Worm (Caenorhabditis elegans) whole organism, midembryonic: ENCODE data around the gene srbc-19.

Experiments used
- T22C8.4 ChIP-seq: fragments of 200-800 bp; sonication (Bioruptor generic); IDR thresholded peaks from 2 replicates; pipeline ENCODE4 v1.3.6; 2022; ENCODE audit warnings: missing genetic modification characterization, missing compliant biosample characterization
- cog-1 ChIP-seq: sonication (generic microtip); optimal IDR thresholded peaks from 2 replicates; lab custom pipeline; 2016; ENCODE audit warnings: missing genetic modification characterization, missing compliant biosample characterization
- flt-1 ChIP-seq: fragments of 200-800 bp; sonication (Bioruptor generic); IDR thresholded peaks from 2 replicates; pipeline ENCODE4 v1.3.6; 2022; ENCODE audit warnings: missing genetic modification characterization, missing compliant biosample characterization
- klf-2 ChIP-seq: fragments of 200-800 bp; sonication (Bioruptor generic); conservative IDR thresholded peaks from 2 replicates; pipeline ENCODE4 v1.3.6; 2022; ENCODE audit warnings: missing genetic modification reagents, missing genetic modification characterization, missing compliant biosample characterization
- med-1 ChIP-seq: sonication (generic microtip); optimal IDR thresholded peaks from 2 replicates; lab custom pipeline; 2017; ENCODE audit warnings: missing genetic modification characterization, mild to moderate bottlenecking, missing compliant biosample characterization, antibody characterized with exemption, missing genetic modification reagents; ENCODE audit not compliant: insufficient read depth
- ref-1 ChIP-seq: fragments of 200-800 bp; sonication (Bioruptor generic); conservative IDR thresholded peaks from 2 replicates; pipeline ENCODE4 v1.3.6; 2022; ENCODE audit warnings: missing genetic modification reagents, missing genetic modification characterization, missing compliant biosample characterization
- tab-1 ChIP-seq: fragments of 200-800 bp; sonication (Bioruptor generic); IDR thresholded peaks from 2 replicates; pipeline ENCODE4 v1.3.6; 2022; ENCODE audit warnings: missing genetic modification characterization, missing compliant biosample characterization
- ztf-23 ChIP-seq: fragments of 200-800 bp; sonication (Bioruptor generic); IDR thresholded peaks from 2 replicates; pipeline ENCODE4 v1.3.6; 2022; ENCODE audit warnings: missing genetic modification reagents, missing genetic modification characterization, missing compliant biosample characterization
- ztf-29 ChIP-seq: fragments of 200-800 bp; sonication (Bioruptor generic); IDR thresholded peaks from 2 replicates; pipeline ENCODE4 v1.3.6; 2022; ENCODE audit warnings: missing genetic modification reagents, missing genetic modification characterization, missing compliant biosample characterization

The srbc-19 gene

ce11 chrV:2199594-2199993 is 33.0 kb upstream of the srbc-19 start:
- TF ChIP-seq flt-1 (GFP tag; lab: Robert Waterston, UW) (no peak), tab-1 (no peak), med-1 (no peak)

ce11 chrV:2192117-2192516 is 25.5 kb upstream of the srbc-19 start, which contains the start of gene nhr-13:
Gene nhr-13, plus strand, starts transcription at chrV:2192485.
- TF ChIP-seq ztf-23 (GFP tag; lab: Robert Waterston, UW) (no peak), cog-1 (tag; lab: Kevin White, UChicago) (no peak), tab-1 (no peak), klf-2 (no peak), flt-1 (GFP tag; lab: Robert Waterston, UW) (no peak), med-1 (no peak), T22C8.4 (GFP tag; lab: Robert Waterston, UW) (no peak), ztf-29 (GFP tag; lab: Robert Waterston, UW) (no peak), ref-1 (GFP tag; lab: Robert Waterston, UW) (no peak)

- TF ChIP-seq klf-2 (no peak), tab-1 (no peak), ref-1 (GFP tag; lab: Robert Waterston, UW) (no peak), med-1 (no peak), cog-1 (tag; lab: Kevin White, UChicago) (no peak)
Measured at ce11 chrV:2191122-2191521, 24.5 kb upstream of the srbc-19 start, which contains the start of gene srbc-42. Gene srbc-42, minus strand, starts transcription at chrV:2191222.

- TF ChIP-seq tab-1 = no peak
- TF ChIP-seq med-1 = no peak
- no peak for TF ChIP-seq ztf-23 (GFP tag; lab: Robert Waterston, UW)
- no peak for TF ChIP-seq ztf-29 (GFP tag; lab: Robert Waterston, UW)
- no peak for TF ChIP-seq T22C8.4 (GFP tag; lab: Robert Waterston, UW)
- no peak for TF ChIP-seq klf-2
- TF ChIP-seq ref-1 (GFP tag; lab: Robert Waterston, UW) = no peak
- TF ChIP-seq cog-1 (tag; lab: Kevin White, UChicago) = no peak
- no peak for TF ChIP-seq flt-1 (GFP tag; lab: Robert Waterston, UW)
Measured at ce11 chrV:2190383-2190782, 23.8 kb upstream of the srbc-19 start.

- TF ChIP-seq med-1 = no peak
- no peak for TF ChIP-seq tab-1
- TF ChIP-seq ztf-23 (GFP tag; lab: Robert Waterston, UW) = no peak
Measured at ce11 chrV:2187864-2188345, 21.3 kb upstream of the srbc-19 start, which contains the start of gene Y5H2B.3. Gene Y5H2B.3, plus strand, starts transcription at chrV:2188295.

- TF ChIP-seq med-1 (no peak), ztf-23 (GFP tag; lab: Robert Waterston, UW) (peak; percentile 98), T22C8.4 (GFP tag; lab: Robert Waterston, UW) (no peak)
Measured at ce11 chrV:2185486-2185885, 18.9 kb upstream of the srbc-19 start.

- no peak for TF ChIP-seq med-1
- TF ChIP-seq flt-1 (GFP tag; lab: Robert Waterston, UW) = no peak
- no peak for TF ChIP-seq tab-1
- TF ChIP-seq T22C8.4 (GFP tag; lab: Robert Waterston, UW) = no peak
- TF ChIP-seq ztf-29 (GFP tag; lab: Robert Waterston, UW) = no peak
- TF ChIP-seq ref-1 (GFP tag; lab: Robert Waterston, UW) = no peak
- no peak for TF ChIP-seq cog-1 (tag; lab: Kevin White, UChicago)
- no peak for TF ChIP-seq klf-2
- TF ChIP-seq ztf-23 (GFP tag; lab: Robert Waterston, UW) = no peak
Measured at ce11 chrV:2183162-2183561, 16.6 kb upstream of the srbc-19 start, which contains the start of gene cyp-33C2. Gene cyp-33C2, plus strand, starts transcription at chrV:2183488.

- no peak for TF ChIP-seq tab-1
- no peak for TF ChIP-seq med-1
- TF ChIP-seq cog-1 (tag; lab: Kevin White, UChicago) = no peak
- no peak for TF ChIP-seq flt-1 (GFP tag; lab: Robert Waterston, UW)
- TF ChIP-seq ztf-23 (GFP tag; lab: Robert Waterston, UW) = no peak
- TF ChIP-seq ref-1 (GFP tag; lab: Robert Waterston, UW) = no peak
- no peak for TF ChIP-seq T22C8.4 (GFP tag; lab: Robert Waterston, UW)
- TF ChIP-seq klf-2 = no peak
- no peak for TF ChIP-seq ztf-29 (GFP tag; lab: Robert Waterston, UW)
Measured at ce11 chrV:2181738-2182137, 15.2 kb upstream of the srbc-19 start, which contains the start of gene srbc-16. Gene srbc-16, plus strand, starts transcription at chrV:2182038.

ce11 chrV:2179214-2179613 is 12.6 kb upstream of the srbc-19 start, which contains the start of gene cyp-33C1:
Gene cyp-33C1, plus strand, starts transcription at chrV:2179514.
- no peak for TF ChIP-seq cog-1 (tag; lab: Kevin White, UChicago)
- no peak for TF ChIP-seq flt-1 (GFP tag; lab: Robert Waterston, UW)
- no peak for TF ChIP-seq klf-2
- no peak for TF ChIP-seq med-1
- no peak for TF ChIP-seq T22C8.4 (GFP tag; lab: Robert Waterston, UW)
- TF ChIP-seq tab-1 = no peak
- TF ChIP-seq ztf-29 (GFP tag; lab: Robert Waterston, UW) = no peak
- TF ChIP-seq ztf-23 (GFP tag; lab: Robert Waterston, UW) = no peak

ce11 chrV:2177307-2177764 is 10.8 kb upstream of the srbc-19 start, which contains the start of gene srbc-17:
Gene srbc-17, plus strand, starts transcription at chrV:2177714.
- no peak for TF ChIP-seq cog-1 (tag; lab: Kevin White, UChicago)
- no peak for TF ChIP-seq med-1
- no peak for TF ChIP-seq ref-1 (GFP tag; lab: Robert Waterston, UW)
- no peak for TF ChIP-seq ztf-23 (GFP tag; lab: Robert Waterston, UW)
- no peak for TF ChIP-seq tab-1
- no peak for TF ChIP-seq flt-1 (GFP tag; lab: Robert Waterston, UW)
- TF ChIP-seq T22C8.4 (GFP tag; lab: Robert Waterston, UW) = no peak
- TF ChIP-seq klf-2 = no peak
- TF ChIP-seq ztf-29 (GFP tag; lab: Robert Waterston, UW) = no peak

- TF ChIP-seq ztf-29 (GFP tag; lab: Robert Waterston, UW) (no peak), med-1 (no peak), ztf-23 (GFP tag; lab: Robert Waterston, UW) (no peak), flt-1 (GFP tag; lab: Robert Waterston, UW) (no peak), T22C8.4 (GFP tag; lab: Robert Waterston, UW) (no peak), ref-1 (GFP tag; lab: Robert Waterston, UW) (no peak), tab-1 (no peak), cog-1 (tag; lab: Kevin White, UChicago) (no peak), klf-2 (no peak)
Measured at ce11 chrV:2175242-2175641, 8.7 kb upstream of the srbc-19 start, which contains the start of gene C45H4.18. Gene C45H4.18, plus strand, starts transcription at chrV:2175542.
